Worm (Caenorhabditis elegans) whole organism, young adult: Measurements from ENCODE around the gene dgk-1.

Experiments used
- B0035.1 ChIP-seq: sonication (generic microtip); optimal IDR thresholded peaks from 2 replicates; lab custom pipeline; 2016; ENCODE audit warnings: missing genetic modification characterization, mild to moderate bottlenecking, missing compliant biosample characterization, missing genotype, missing genetic modification reagents
- F57C9.4 ChIP-seq: sonication (generic microtip); optimal IDR thresholded peaks from 2 replicates; lab custom pipeline; 2017; ENCODE audit warnings: mild to moderate bottlenecking, missing genetic modification characterization, missing compliant biosample characterization
- K11D2.4 ChIP-seq: fragments of 200-800 bp; sonication (Bioruptor generic); IDR thresholded peaks from 2 replicates; pipeline ENCODE4 v1.3.6; 2022; ENCODE audit warnings: missing genetic modification reagents, missing genetic modification characterization, missing compliant biosample characterization
- dpff-1 ChIP-seq: sonication (generic microtip); optimal IDR thresholded peaks from 2 replicates; lab custom pipeline; 2017; ENCODE audit warnings: mild to moderate bottlenecking, missing genetic modification characterization, missing compliant biosample characterization
- efl-1 ChIP-seq: fragments of 150-350 bp; optimal IDR thresholded peaks from 2 replicates; lab custom pipeline; 2014; ENCODE audit warnings: missing biosample characterization, missing genetic modification reagents, missing genetic modification characterization
- ets-4 ChIP-seq: fragments of 200-800 bp; sonication (Bioruptor generic); optimal IDR thresholded peaks from 2 replicates; lab custom pipeline; 2018; ENCODE audit warnings: mild to moderate bottlenecking, missing genetic modification characterization, missing compliant biosample characterization
- madf-6 ChIP-seq: fragments of 200-800 bp; sonication (Bioruptor generic); IDR thresholded peaks from 2 replicates; pipeline ENCODE4 v1.3.6; 2022; ENCODE audit warnings: missing genetic modification reagents, missing genetic modification characterization, missing compliant biosample characterization
- snpc-3.4 ChIP-seq: sonication (generic microtip); optimal IDR thresholded peaks from 2 replicates; lab custom pipeline; 2017; ENCODE audit warnings: missing genetic modification characterization, mild to moderate bottlenecking, missing compliant biosample characterization, antibody characterized with exemption, moderate library complexity, missing genotype, missing genetic modification reagents
- snpc-4 ChIP-seq, 5 experiments: fragments of 150-350 bp in 1 of 5; sonication (generic microtip) in 4 of 5; optimal IDR thresholded peaks; 2 replicates each; lab custom pipeline; 2014 to 2018; ENCODE audit warnings: missing genetic modification characterization in 5 of 5, missing biosample characterization in 3 of 5, antibody characterized with exemption in 2 of 5, mild to moderate bottlenecking in 2 of 5, missing compliant biosample characterization in 2 of 5, missing genotype in 2 of 5, moderate library complexity in 2 of 5, missing genetic modification reagents in 1 of 5
- unc-62 ChIP-seq: fragments of 150-350 bp; optimal IDR thresholded peaks from 2 replicates; lab custom pipeline; 2014; ENCODE audit warnings: missing biosample characterization, missing genetic modification reagents, missing genetic modification characterization

ce11 chrX:970072-970471, 21.2 kb downstream of the dgk-1 start, which contains the start of gene C44C1.6:
- no peak for TF ChIP-seq B0035.1 (tag; lab: Kevin White, UChicago)
- no peak for TF ChIP-seq ets-4 (GFP tag; lab: Kevin White, UChicago)
- TF ChIP-seq F57C9.4 (tag; lab: Kevin White, UChicago), result no peak
- TF ChIP-seq snpc-3.4, result no peak
- TF ChIP-seq dpff-1 (tag; lab: Kevin White, UChicago), result no peak
- TF ChIP-seq snpc-4 (GFP tag; optimal IDR thresholded peaks at IDR 0.05; lab: Kevin White, UChicago), result no peak
- TF ChIP-seq snpc-4 (tag; optimal IDR thresholded peaks at IDR 0.05; lab: Kevin White, UChicago), result no peak
- TF ChIP-seq unc-62, result no peak
- TF ChIP-seq efl-1 (GFP tag; lab: Kevin White, UChicago), result no peak
- TF ChIP-seq madf-6 (GFP tag; lab: Robert Waterston, UW), result no peak
- TF ChIP-seq K11D2.4 (GFP tag; lab: Robert Waterston, UW), result no peak
